Worm (Caenorhabditis elegans): ENCODE data around the gene set-16.
A peak's percentile ranks its signal among the peaks of the same experiment; 100 is the strongest.

Gene set-16

ce11 chrIII:13606016-13606530, 37.6 kb upstream of the set-16 start, which contains the start of gene act-5 (continued):
- TF ChIP-seq F49E8.2 (tag; optimal IDR thresholded peaks at IDR 0.05; ENCODE audit: insufficient read depth) (no peak), akir-1 (GFP tag; optimal IDR thresholded peaks at IDR 0.05) (no peak), Y67H2A.10 (GFP tag; conservative IDR thresholded peaks at IDR 0.05) (no peak), B0261.1 (tag; optimal IDR thresholded peaks at IDR 0.05) (no peak), attf-6 (GFP tag; IDR thresholded peaks at IDR 0.05) (no peak), ceh-79 (tag; optimal IDR thresholded peaks at IDR 0.05) (no peak), nhr-90 (tag; optimal IDR thresholded peaks at IDR 0.05) (no peak), ztf-6 (GFP tag; IDR thresholded peaks at IDR 0.05) (no peak), F57A8.1 (GFP tag; optimal IDR thresholded peaks at IDR 0.05) (no peak), dpff-1 (tag; optimal IDR thresholded peaks at IDR 0.05) (no peak), pbrm-1 (GFP tag; IDR thresholded peaks at IDR 0.05) (no peak), rec-8 (tag; optimal IDR thresholded peaks at IDR 0.05) (no peak), atf-7 (tag; optimal IDR thresholded peaks at IDR 0.05) (peak; percentile 77), Y53F4B.3 (GFP tag; IDR thresholded peaks at IDR 0.05) (no peak), let-607 (tag; optimal IDR thresholded peaks at IDR 0.05) (peak; percentile 11 to 82), lin-26 (GFP tag; IDR thresholded peaks at IDR 0.05) (no peak), D2030.7 (GFP tag; IDR thresholded peaks at IDR 0.05) (no peak), nfya-1 (tag; optimal IDR thresholded peaks at IDR 0.05; ENCODE audit: borderline replicate concordance, insufficient read depth) (no peak), him-1 (tag; optimal IDR thresholded peaks at IDR 0.05) (no peak), bed-1 (GFP tag; IDR thresholded peaks at IDR 0.05) (no peak), sptf-2 (GFP tag; optimal IDR thresholded peaks at IDR 0.05) (no peak), unc-130 (GFP tag; optimal IDR thresholded peaks at IDR 0.05) (no peak), nhr-27 (tag; optimal IDR thresholded peaks at IDR 0.05) (no peak), madf-10 (tag; optimal IDR thresholded peaks at IDR 0.05) (peak; percentile 24), F52B5.7 (tag; optimal IDR thresholded peaks at IDR 0.05) (no peak), madf-3 (GFP tag; IDR thresholded peaks at IDR 0.05) (no peak), ztf-28 (GFP tag; IDR thresholded peaks at IDR 0.05) (no peak), ztf-3 (GFP tag; optimal IDR thresholded peaks at IDR 0.05) (no peak), F39B2.1 (GFP tag; IDR thresholded peaks at IDR 0.05) (no peak), B0035.1 (tag; optimal IDR thresholded peaks at IDR 0.05) (no peak), ztf-22 (GFP tag; optimal IDR thresholded peaks at IDR 0.05) (peak; percentile 4), nhr-179 (tag; optimal IDR thresholded peaks at IDR 0.05) (no peak), egl-44 (GFP tag; IDR thresholded peaks at IDR 0.05) (no peak), hrde-1 (tag; optimal IDR thresholded peaks at IDR 0.05; ENCODE audit: borderline replicate concordance) (no peak), ztf-26 (tag; optimal IDR thresholded peaks at IDR 0.05) (no peak), aptf-3 (GFP tag; IDR thresholded peaks at IDR 0.05) (no peak), unc-62 (GFP tag; optimal IDR thresholded peaks at IDR 0.05) (peak; percentile 17), pha-4 (tag; optimal IDR thresholded peaks at IDR 0.05) (no peak), lag-1 (GFP tag; IDR thresholded peaks at IDR 0.05) (no peak), F37B4.10 (GFP tag; IDR thresholded peaks at IDR 0.05) (no peak), xnd-1 (tag; optimal IDR thresholded peaks at IDR 0.05) (no peak), lin-40 (tag; optimal IDR thresholded peaks at IDR 0.05) (no peak), rcor-1 (GFP tag; IDR thresholded peaks at IDR 0.05) (no peak), somi-1 (GFP tag; optimal IDR thresholded peaks at IDR 0.05) (no peak), dox-1 (GFP tag; IDR thresholded peaks at IDR 0.05) (0 out of 2 replicates have a peak, but pooled peaks have one; percentile 9), F22D6.2 (tag; optimal IDR thresholded peaks at IDR 0.05) (no peak), die-1 (tag; optimal IDR thresholded peaks at IDR 0.05) (no peak), rpc-1 (optimal IDR thresholded peaks at IDR 0.05) (no peak), rpc-1 (tag; optimal IDR thresholded peaks at IDR 0.05) (no peak)

All from whole organism, young adult.